Fruit fly (Drosophila melanogaster) whole organism, embryonic: ENCODE results near the gene CG6006.

Experiments used
- Ada2b ChIP-seq: fragments of 200-800 bp; sonication (Bioruptor generic); IDR thresholded peaks from 2 replicates; pipeline ENCODE4 v1.3.6; 2022; ENCODE audit warnings: missing biosample characterization, missing genetic modification characterization
- Aef1 ChIP-seq: fragments of 200-800 bp; sonication (Bioruptor generic); IDR thresholded peaks from 3 replicates; pipeline ENCODE4 v1.3.6; 2022; ENCODE audit warnings: missing biosample characterization, missing genetic modification characterization
- CG10543 ChIP-seq: fragments of 200-800 bp; sonication (Bioruptor generic); optimal IDR thresholded peaks from 3 replicates; lab custom pipeline; 2017; ENCODE audit warnings: missing biosample characterization, mild to moderate bottlenecking, missing genetic modification characterization, moderate library complexity
- CG11456 ChIP-seq: fragments of 200-800 bp; sonication (Bioruptor generic); IDR thresholded peaks from 3 replicates; pipeline ENCODE4 v1.3.6; 2022; ENCODE audit warnings: missing biosample characterization, missing genetic modification characterization
- CG12104 ChIP-seq: fragments of 200-800 bp; sonication (Bioruptor generic); optimal IDR thresholded peaks from 3 replicates; lab custom pipeline; 2016; ENCODE audit warnings: missing biosample characterization, missing genetic modification characterization
- CG13624 ChIP-seq: fragments of 200-800 bp; sonication (Bioruptor generic); optimal IDR thresholded peaks from 2 replicates; lab custom pipeline; 2016; ENCODE audit warnings: missing biosample characterization, missing genetic modification characterization
- CG15601 ChIP-seq: fragments of 200-800 bp; sonication (Bioruptor generic); optimal IDR thresholded peaks from 3 replicates; lab custom pipeline; 2019; ENCODE audit warnings: missing biosample characterization, mild to moderate bottlenecking, missing genetic modification characterization, moderate library complexity
- CG17802 ChIP-seq: fragments of 200-800 bp; sonication (Bioruptor generic); optimal IDR thresholded peaks from 2 replicates; lab custom pipeline; 2018; ENCODE audit warnings: missing biosample characterization, mild to moderate bottlenecking, missing genetic modification characterization, moderate library complexity
- CG17829 ChIP-seq: fragments of 200-800 bp; optimal IDR thresholded peaks from 2 replicates; lab custom pipeline; 2019; ENCODE audit warnings: missing biosample characterization, mild to moderate bottlenecking, missing genetic modification characterization, moderate library complexity
- CG18619 ChIP-seq: fragments of 200-800 bp; sonication (Bioruptor generic); optimal IDR thresholded peaks from 3 replicates; lab custom pipeline; 2017; ENCODE audit warnings: missing biosample characterization, mild to moderate bottlenecking, missing genetic modification characterization
- CG31441 ChIP-seq: fragments of 200-800 bp; sonication (Bioruptor generic); IDR thresholded peaks from 2 replicates; pipeline ENCODE4 v1.3.6; 2022; ENCODE audit warnings: missing biosample characterization, missing genetic modification characterization
- CG32532 ChIP-seq: fragments of 200-800 bp; sonication (Bioruptor generic); IDR thresholded peaks from 2 replicates; pipeline ENCODE4 v1.3.6; 2022; ENCODE audit warnings: missing biosample characterization, missing genetic modification characterization
- CG3281 ChIP-seq: fragments of 200-800 bp; sonication (Bioruptor generic); optimal IDR thresholded peaks from 3 replicates; lab custom pipeline; 2017; ENCODE audit warnings: missing biosample characterization, mild to moderate bottlenecking, missing genetic modification characterization
- CG33557 ChIP-seq: fragments of 200-800 bp; sonication (Bioruptor generic); optimal IDR thresholded peaks from 2 replicates; lab custom pipeline; 2019; ENCODE audit warnings: missing biosample characterization, mild to moderate bottlenecking, missing genetic modification characterization, moderate library complexity
- CG4820 ChIP-seq: fragments of 200-800 bp; sonication (Bioruptor generic); optimal IDR thresholded peaks from 3 replicates; lab custom pipeline; 2016; ENCODE audit warnings: missing biosample characterization, missing genetic modification characterization
- CG6254 ChIP-seq: fragments of 200-800 bp; sonication (Bioruptor generic); optimal IDR thresholded peaks from 3 replicates; lab custom pipeline; 2017; ENCODE audit warnings: mild to moderate bottlenecking, missing biosample characterization, missing genetic modification reagents, missing genetic modification characterization
- CG8359 ChIP-seq: fragments of 200-800 bp; sonication (Bioruptor generic); optimal IDR thresholded peaks from 2 replicates; lab custom pipeline; 2017; ENCODE audit warnings: missing biosample characterization, mild to moderate bottlenecking, missing genetic modification characterization, borderline replicate concordance
- CG8388 ChIP-seq: fragments of 200-800 bp; sonication (Bioruptor generic); optimal IDR thresholded peaks from 2 replicates; lab custom pipeline; 2019; ENCODE audit warnings: missing biosample characterization, mild to moderate bottlenecking, missing genetic modification characterization, moderate library complexity
- CG9437 ChIP-seq: fragments of 200-800 bp; sonication (Bioruptor generic); optimal IDR thresholded peaks from 2 replicates; lab custom pipeline; 2018; ENCODE audit warnings: missing biosample characterization, mild to moderate bottlenecking, missing genetic modification characterization
- CG9817 ChIP-seq: fragments of 200-800 bp; sonication (Bioruptor generic); optimal IDR thresholded peaks from 2 replicates; lab custom pipeline; 2018; ENCODE audit warnings: missing biosample characterization, mild to moderate bottlenecking, missing genetic modification characterization, moderate library complexity
- D19A ChIP-seq: fragments of 200-800 bp; optimal IDR thresholded peaks from 3 replicates; lab custom pipeline; 2019; ENCODE audit warnings: missing biosample characterization, mild to moderate bottlenecking, missing genetic modification characterization, moderate library complexity
- Fer2 ChIP-seq: fragments of 200-800 bp; sonication (Bioruptor generic); optimal IDR thresholded peaks from 2 replicates; lab custom pipeline; 2018; ENCODE audit warnings: missing biosample characterization, mild to moderate bottlenecking, missing genetic modification characterization, moderate library complexity
- Hr51 ChIP-seq, 2 experiments: fragments of 200-800 bp; sonication (Bioruptor generic); optimal IDR thresholded peaks; 2 replicates in 1 of 2; 3 replicates in 1 of 2; lab custom pipeline; 2016 to 2018; ENCODE audit warnings: missing biosample characterization in 2 of 2, missing genetic modification characterization in 2 of 2, mild to moderate bottlenecking in 1 of 2, moderate library complexity in 1 of 2
- Max ChIP-seq: fragments of 200-800 bp; sonication (Bioruptor generic); optimal IDR thresholded peaks from 2 replicates; lab custom pipeline; 2016; ENCODE audit warnings: missing biosample characterization, mild to moderate bottlenecking, missing genetic modification characterization
- Med ChIP-seq: fragments of 200-800 bp; sonication (Bioruptor generic); peaks from one replicate; lab custom pipeline; 2016; ENCODE audit warnings: missing biosample characterization, missing genetic modification characterization, mild to moderate bottlenecking, inconsistent platforms, moderate library complexity
- Meics ChIP-seq: fragments of 200-800 bp; sonication (Bioruptor generic); optimal IDR thresholded peaks from 2 replicates; lab custom pipeline; 2017; ENCODE audit warnings: missing biosample characterization, mild to moderate bottlenecking, missing genetic modification characterization
- Oli ChIP-seq: fragments of 200-800 bp; sonication (Bioruptor generic); optimal IDR thresholded peaks from 2 replicates; lab custom pipeline; 2018; ENCODE audit warnings: missing biosample characterization, mild to moderate bottlenecking, missing genetic modification characterization, moderate library complexity
- Opbp ChIP-seq: fragments of 200-800 bp; sonication (Bioruptor generic); IDR thresholded peaks from 3 replicates; pipeline ENCODE4 v1.3.6; 2022; ENCODE audit warnings: missing biosample characterization, missing genetic modification characterization; ENCODE audit not compliant: partially characterized antibody
- Ssrp ChIP-seq: fragments of 200-800 bp; sonication (Bioruptor generic); optimal IDR thresholded peaks from 2 replicates; lab custom pipeline; 2018; ENCODE audit warnings: missing biosample characterization, mild to moderate bottlenecking, missing genetic modification characterization, moderate library complexity
- Stat92E ChIP-seq, 3 experiments: fragments of >200 bp in 2 of 3; fragments of 200-800 bp in 1 of 3; sonication (Bioruptor generic) in 1 of 3; optimal IDR thresholded peaks; 2 replicates each; lab custom pipeline; 2017 to 2019; ENCODE audit warnings: missing biosample characterization in 3 of 3, missing genetic modification characterization in 3 of 3, mild to moderate bottlenecking in 1 of 3, moderate library complexity in 1 of 3
- Taf1 ChIP-seq: fragments of 200-800 bp; sonication (Bioruptor generic); IDR thresholded peaks from 2 replicates; pipeline ENCODE4 v1.3.6; 2022; ENCODE audit warnings: missing biosample characterization, missing genetic modification characterization
- Usf ChIP-seq: fragments of 200-800 bp; sonication (Bioruptor generic); optimal IDR thresholded peaks from 2 replicates; lab custom pipeline; 2017; ENCODE audit warnings: missing genotype, missing biosample characterization, missing genetic modification characterization
- Vsx1 ChIP-seq: fragments of 200-800 bp; sonication (Bioruptor generic); optimal IDR thresholded peaks from 2 replicates; lab custom pipeline; 2017; ENCODE audit warnings: missing biosample characterization, mild to moderate bottlenecking, missing genetic modification characterization, missing genetic modification reagents
- aop ChIP-seq: fragments of 200-800 bp; sonication (Bioruptor generic); IDR thresholded peaks from 2 replicates; pipeline ENCODE4 v1.3.6; 2022; ENCODE audit warnings: missing biosample characterization, missing genetic modification characterization
- ato ChIP-seq: fragments of 200-800 bp; sonication (Bioruptor generic); IDR thresholded peaks from 2 replicates; pipeline ENCODE4 v1.3.6; 2022; ENCODE audit warnings: missing biosample characterization, missing genetic modification characterization; ENCODE audit not compliant: partially characterized antibody
- az2 ChIP-seq: fragments of 200-800 bp; sonication (Bioruptor generic); optimal IDR thresholded peaks from 3 replicates; lab custom pipeline; 2016; ENCODE audit warnings: missing biosample characterization, missing genetic modification characterization
- bsh ChIP-seq, 2 experiments: fragments of 200-800 bp; sonication (Bioruptor generic); optimal IDR thresholded peaks; 2 replicates each; lab custom pipeline; 2017 to 2018; ENCODE audit warnings: mild to moderate bottlenecking in 2 of 2, missing biosample characterization in 2 of 2, missing genetic modification characterization in 2 of 2, moderate library complexity in 1 of 2
- cg ChIP-seq: fragments of 200-800 bp; sonication (Bioruptor generic); optimal IDR thresholded peaks from 3 replicates; lab custom pipeline; 2019; ENCODE audit warnings: missing biosample characterization, mild to moderate bottlenecking, missing genetic modification characterization, moderate library complexity
- chm ChIP-seq: fragments of 200-800 bp; sonication (Bioruptor generic); IDR thresholded peaks from 2 replicates; pipeline ENCODE4 v1.3.6; 2022; ENCODE audit warnings: missing biosample characterization, missing genetic modification characterization
- crol ChIP-seq: fragments of 200-800 bp; sonication (Bioruptor generic); IDR thresholded peaks from 2 replicates; pipeline ENCODE4 v1.3.6; 2022; ENCODE audit warnings: missing biosample characterization, missing genetic modification characterization
- gsb ChIP-seq: fragments of 200-800 bp; sonication (Bioruptor generic); IDR thresholded peaks from 2 replicates; pipeline ENCODE4 v1.3.6; 2022; ENCODE audit warnings: missing biosample characterization, missing genetic modification characterization
- nmo ChIP-seq: fragments of 200-800 bp; sonication (Bioruptor generic); optimal IDR thresholded peaks from 2 replicates; lab custom pipeline; 2018; ENCODE audit warnings: missing biosample characterization, mild to moderate bottlenecking, missing genetic modification characterization, moderate library complexity
- pita ChIP-seq: fragments of 200-800 bp; sonication (Bioruptor generic); optimal IDR thresholded peaks from 2 replicates; lab custom pipeline; 2017; ENCODE audit warnings: missing biosample characterization, mild to moderate bottlenecking, missing genetic modification characterization
- psq ChIP-seq: fragments of 200-800 bp; sonication (Bioruptor generic); optimal IDR thresholded peaks from 2 replicates; lab custom pipeline; 2017; ENCODE audit warnings: missing biosample characterization, missing genetic modification characterization
- slbo ChIP-seq: fragments of 200-800 bp; sonication (Bioruptor generic); IDR thresholded peaks from 2 replicates; pipeline ENCODE4 v1.3.6; 2022; ENCODE audit warnings: missing biosample characterization, missing genetic modification characterization
- tna ChIP-seq: fragments of 200-800 bp; sonication (Bioruptor generic); IDR thresholded peaks from 2 replicates; pipeline ENCODE4 v1.3.6; 2022; ENCODE audit warnings: missing biosample characterization, missing genetic modification characterization; ENCODE audit not compliant: partially characterized antibody
- wdn ChIP-seq: fragments of 200-800 bp; sonication (Bioruptor generic); IDR thresholded peaks from 2 replicates; pipeline ENCODE4 v1.3.6; 2022; ENCODE audit warnings: missing biosample characterization, missing genetic modification characterization

The CG6006 gene

DNA sequence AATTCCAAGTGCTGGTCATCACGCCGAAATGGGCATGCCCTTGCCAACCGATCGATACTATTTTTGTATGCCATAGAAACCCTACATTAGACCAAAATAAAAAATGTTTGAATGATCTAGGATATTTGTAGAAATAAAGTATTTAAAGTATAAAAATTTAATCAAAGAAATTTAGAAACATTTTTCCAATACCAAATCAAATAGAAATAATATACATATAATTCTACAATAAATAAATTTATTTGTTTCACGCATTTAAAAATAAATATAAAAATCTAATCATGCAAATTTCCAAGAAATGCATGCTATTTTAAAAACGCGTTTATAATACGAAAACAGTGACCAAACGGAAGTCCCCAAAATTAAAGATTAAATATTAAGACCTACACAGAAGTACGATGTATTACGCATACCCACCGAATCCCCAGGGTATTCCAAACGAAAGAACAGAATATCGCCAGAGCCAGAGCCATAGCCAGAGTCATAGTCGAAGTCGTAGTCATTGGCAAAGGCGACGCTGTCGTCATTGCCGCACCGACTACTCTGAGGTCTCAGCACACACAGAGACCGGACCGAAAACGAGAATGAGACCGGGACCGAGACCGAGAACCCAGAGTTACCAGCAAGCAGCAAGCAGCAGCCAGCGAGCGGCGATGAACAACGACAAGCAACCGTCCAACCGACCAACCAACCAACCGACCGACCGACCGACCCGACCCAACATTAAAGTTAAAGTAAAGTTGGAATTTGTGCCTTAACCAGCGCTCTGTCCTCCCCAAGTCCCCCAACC lies 54.3 kb downstream of the CG6006 start (continued):
- peak; percentile 92 for TF ChIP-seq D19A (tag; lab: Kevin White, UChicago)
- TF ChIP-seq Usf, result peak; percentile 57
- peak; percentile 2 for TF ChIP-seq CG15601 (tag; lab: Kevin White, UChicago)
- no peak for TF ChIP-seq ato (GFP tag; lab: Robert Waterston, UW)
- TF ChIP-seq chm (GFP tag; lab: Robert Waterston, UW), result peak; percentile 67; the same call in 1 of the 2 replicates
- peak; percentile 24; the same call in 1 of the 2 replicates for TF ChIP-seq crol (GFP tag; lab: Robert Waterston, UW)
- TF ChIP-seq Stat92E (GFP tag; optimal IDR thresholded peaks at IDR 0.05; lab: Kevin White, UChicago), result peak in 1 of 3 experiments; percentile 40
- peak; percentile 33 for TF ChIP-seq CG33557 (GFP tag; lab: Kevin White, UChicago)
- peak; percentile 4 for TF ChIP-seq CG9817 (tag; lab: Kevin White, UChicago)
- TF ChIP-seq Aef1 (GFP tag; lab: Robert Waterston, UW), result 0 out of 3 replicates have a peak, but pooled peaks have one; percentile 11
- peak; percentile 31; the same call in 1 of the 2 replicates for TF ChIP-seq tna
- no peak for TF ChIP-seq Fer2 (tag; lab: Kevin White, UChicago)
- peak; percentile 83 for TF ChIP-seq Med (GFP tag; lab: Kevin White, UChicago)
- TF ChIP-seq CG18619 (GFP tag; lab: Kevin White, UChicago), result peak; percentile 49
- peak in 1 of 2 experiments; percentile 64 for TF ChIP-seq Hr51 (GFP tag; optimal IDR thresholded peaks at IDR 0.05; lab: Kevin White, UChicago)
- TF ChIP-seq cg, result no peak
- peak; percentile 60 for TF ChIP-seq CG9437 (GFP tag; lab: Kevin White, UChicago)
- TF ChIP-seq Opbp, result 0 out of 3 replicates have a peak, but pooled peaks have one; percentile 17
- TF ChIP-seq psq (GFP tag; lab: Kevin White, UChicago), result no peak
- TF ChIP-seq slbo (GFP tag; lab: Robert Waterston, UW), result no peak
- TF ChIP-seq Ada2b, result no peak
- peak; percentile 47; the same call in 1 of the 2 replicates for TF ChIP-seq gsb (GFP tag; lab: Robert Waterston, UW)
- TF ChIP-seq Taf1, result 0 out of 2 replicates have a peak, but pooled peaks have one; percentile 18
- peak; percentile 58 for TF ChIP-seq CG17829 (tag; lab: Kevin White, UChicago)
- TF ChIP-seq wdn (GFP tag; lab: Robert Waterston, UW), result no peak
- 0 out of 3 replicates have a peak, but pooled peaks have one; percentile 63 for TF ChIP-seq CG11456 (GFP tag; lab: Robert Waterston, UW)
- TF ChIP-seq pita (GFP tag; lab: Kevin White, UChicago), result no peak
- TF ChIP-seq aop (GFP tag; lab: Robert Waterston, UW), result no peak
- TF ChIP-seq CG8388 (GFP tag; lab: Kevin White, UChicago), result peak; percentile 59
- peak; percentile 11 for TF ChIP-seq CG4820 (GFP tag; lab: Kevin White, UChicago)
- TF ChIP-seq Meics (GFP tag; lab: Kevin White, UChicago), result peak; percentile 66
- TF ChIP-seq az2 (GFP tag; lab: Kevin White, UChicago), result peak; percentile 20
- no peak for TF ChIP-seq CG8359 (GFP tag; lab: Kevin White, UChicago)
- TF ChIP-seq CG6254, result peak; percentile 8
- peak; percentile 16 for TF ChIP-seq CG13624
- TF ChIP-seq nmo, result peak; percentile 67
- TF ChIP-seq bsh (GFP tag; optimal IDR thresholded peaks at IDR 0.05; lab: Kevin White, UChicago), result peak; percentile 55 to 59
- TF ChIP-seq CG10543 (GFP tag; lab: Kevin White, UChicago), result peak; percentile 83
- peak; percentile 8 for TF ChIP-seq CG12104 (GFP tag; lab: Kevin White, UChicago)
- TF ChIP-seq Vsx1, result no peak
- peak; percentile 53 for TF ChIP-seq Oli (tag; lab: Kevin White, UChicago)
- TF ChIP-seq CG32532 (GFP tag; lab: Robert Waterston, UW), result peak; percentile 57; the same call in 1 of the 2 replicates
- TF ChIP-seq Ssrp (tag; lab: Kevin White, UChicago), result peak; percentile 62
- TF ChIP-seq Max (GFP tag; lab: Kevin White, UChicago), result peak; percentile 26
- peak; percentile 39 for TF ChIP-seq CG3281
- peak; percentile 58 for TF ChIP-seq CG31441
- TF ChIP-seq CG17802 (tag; lab: Kevin White, UChicago), result no peak
